Worm (Caenorhabditis elegans) whole organism, L4/young adult: ENCODE data around the gene gnrr-3.

Experiments
- W03F9.2 ChIP-seq: fragments of 150-350 bp; optimal IDR thresholded peaks from 2 replicates; lab custom pipeline; 2014; ENCODE audit warnings: missing biosample characterization, missing genetic modification characterization
- dao-5 ChIP-seq: sonication (generic microtip); optimal IDR thresholded peaks from 2 replicates; lab custom pipeline; 2016; ENCODE audit warnings: missing genotype, missing genetic modification characterization, moderate library complexity, missing compliant biosample characterization
- him-1 ChIP-seq: sonication (generic microtip); optimal IDR thresholded peaks from 2 replicates; lab custom pipeline; 2016; ENCODE audit warnings: missing genotype, missing genetic modification reagents, missing genetic modification characterization, missing compliant biosample characterization

The gnrr-3 gene

ce11 chrX:10084050-10084672, 34.9 kb downstream of the gnrr-3 start, which contains the start of gene W07E11.1:
Gene W07E11.1 (plus strand): TSS chrX:10084622.
- TF ChIP-seq dao-5 (tag; lab: Kevin White, UChicago) (no peak), W03F9.2 (tag; lab: Kevin White, UChicago) (no peak), him-1 (tag; lab: Kevin White, UChicago) (no peak)

ce11 chrX:10085073-10085472, 35.8 kb downstream of the gnrr-3 start:
- TF ChIP-seq dao-5 (tag; lab: Kevin White, UChicago) (no peak), W03F9.2 (tag; lab: Kevin White, UChicago) (no peak), him-1 (tag; lab: Kevin White, UChicago) (no peak)

DNA sequence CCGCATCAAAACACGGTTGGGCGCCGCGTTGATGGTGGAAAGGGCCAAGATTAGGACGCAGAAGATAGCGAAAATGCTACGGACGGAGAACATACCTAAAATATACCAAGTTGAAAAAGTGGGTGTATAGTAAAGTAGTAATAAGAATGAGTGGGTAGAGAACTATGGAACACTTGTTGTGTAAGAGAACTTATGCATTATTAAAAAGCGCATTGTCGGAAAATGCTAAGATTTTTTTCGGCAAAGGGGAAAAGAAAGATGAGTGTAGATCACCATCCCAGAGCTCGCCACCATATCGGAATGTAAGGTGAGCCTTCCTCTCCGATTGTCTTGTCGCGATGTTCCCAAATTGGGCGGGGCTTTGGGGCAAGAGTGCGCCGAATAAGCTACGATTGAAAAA, 38.6 kb downstream of the gnrr-3 start, which contains the start of gene flp-28:
TSS of gene flp-28 (minus strand) at position 101 of the 400 bp plus-strand sequence.
- TF ChIP-seq him-1 (tag; lab: Kevin White, UChicago) = no peak
- no peak for TF ChIP-seq dao-5 (tag; lab: Kevin White, UChicago)
- TF ChIP-seq W03F9.2 (tag; lab: Kevin White, UChicago) = no peak

DNA sequence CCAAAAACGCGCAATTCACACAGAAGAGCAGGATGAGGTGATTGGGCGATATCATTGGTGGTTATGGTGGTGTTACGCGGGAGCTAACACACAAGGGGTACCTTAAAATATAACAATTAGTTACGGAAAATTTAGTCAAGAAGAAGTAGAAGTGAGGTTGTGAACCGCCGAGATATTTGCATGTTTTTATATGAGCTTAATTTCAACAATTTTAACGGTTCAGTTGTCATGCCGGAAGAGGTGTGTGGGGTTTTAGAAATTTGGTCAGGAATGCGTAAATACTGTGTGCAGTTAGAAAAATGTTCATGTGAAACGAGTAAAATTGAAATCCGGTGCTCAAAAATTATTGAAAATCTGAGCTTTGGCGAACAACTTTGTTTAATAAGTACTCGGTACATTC, 43.6 kb downstream of the gnrr-3 start, which contains the start of gene flp-3:
TSS of gene flp-3 (minus strand) at position 101 of the 400 bp plus-strand sequence.
- TF ChIP-seq him-1 (tag; lab: Kevin White, UChicago) (no peak), W03F9.2 (tag; lab: Kevin White, UChicago) (no peak), dao-5 (tag; lab: Kevin White, UChicago) (no peak)

- TF ChIP-seq dao-5 (tag; lab: Kevin White, UChicago) (no peak), him-1 (tag; lab: Kevin White, UChicago) (no peak), W03F9.2 (tag; lab: Kevin White, UChicago) (no peak)
Observed at ce11 chrX:10095145-10095544, 45.9 kb downstream of the gnrr-3 start, which contains the start of gene flp-2. Gene flp-2 (minus strand): TSS chrX:10095245.
